Worm (Caenorhabditis elegans): ENCODE results near the gene srx-41.

Gene srx-41

DNA sequence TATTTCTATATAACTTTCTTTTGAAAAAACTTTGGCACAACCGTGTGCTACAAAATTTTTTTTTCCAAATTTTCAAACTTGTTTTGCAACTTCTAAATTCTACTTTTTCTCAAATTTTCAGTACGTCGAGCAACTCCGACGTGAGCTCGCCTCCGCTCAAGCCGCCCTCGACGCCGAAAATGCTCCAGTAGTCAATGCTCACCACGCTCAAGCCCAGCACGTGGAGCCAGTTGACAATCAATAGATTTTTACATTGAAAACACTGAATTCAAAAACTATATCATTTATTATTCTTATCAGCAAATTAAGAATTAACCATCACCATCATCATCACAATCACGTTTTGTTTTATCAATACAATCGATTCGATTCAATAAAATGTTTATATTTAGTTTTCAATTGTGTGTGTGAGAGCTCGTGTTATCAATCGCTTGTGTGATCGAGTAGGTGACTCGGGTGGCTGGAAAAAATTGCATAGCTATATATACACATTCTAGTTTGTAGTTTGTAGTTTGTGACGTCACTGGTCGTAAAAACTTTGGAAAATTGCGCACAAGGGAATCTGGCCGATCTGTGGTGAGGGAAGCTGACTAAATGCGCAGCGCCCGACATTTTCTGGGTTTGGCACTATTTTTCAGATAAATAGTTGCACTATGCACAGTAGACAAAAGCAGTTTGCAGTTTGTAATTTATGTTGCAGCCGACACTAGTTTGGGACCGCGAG lies 2.5 kb downstream of the srx-41 start (continued):
- no peak for TF ChIP-seq tbx-9 (tag; optimal IDR thresholded peaks at IDR 0.05; ENCODE audit: borderline replicate concordance)
- TF ChIP-seq die-1 (tag; optimal IDR thresholded peaks at IDR 0.05): no peak
- no peak for TF ChIP-seq efl-1 (GFP tag; optimal IDR thresholded peaks at IDR 0.05)
- TF ChIP-seq ztf-3 (GFP tag; optimal IDR thresholded peaks at IDR 0.05): no peak
- peak; percentile 57; the same call in 1 of the 2 replicates for TF ChIP-seq egl-44 (GFP tag; IDR thresholded peaks at IDR 0.05)
- no peak for TF ChIP-seq egrh-3 (GFP tag; IDR thresholded peaks at IDR 0.05)
- no peak for TF ChIP-seq lin-54 (GFP tag; optimal IDR thresholded peaks at IDR 0.05)
- TF ChIP-seq Y53F4B.3 (GFP tag; IDR thresholded peaks at IDR 0.05): no peak
- TF ChIP-seq bed-2 (GFP tag; IDR thresholded peaks at IDR 0.05): no peak
- TF ChIP-seq Y95B8A.8 (GFP tag; IDR thresholded peaks at IDR 0.05): no peak
- no peak for TF ChIP-seq T07F8.4 (tag; optimal IDR thresholded peaks at IDR 0.05)
- no peak for TF ChIP-seq sea-2 (GFP tag; IDR thresholded peaks at IDR 0.05)
- TF ChIP-seq F22D6.2 (tag; optimal IDR thresholded peaks at IDR 0.05): no peak
- TF ChIP-seq nfyb-1 (GFP tag; IDR thresholded peaks at IDR 0.05): peak; percentile 84

- TF ChIP-seq D2030.7 (GFP tag; IDR thresholded peaks at IDR 0.05): no peak
- TF ChIP-seq snpc-4 (GFP tag; optimal IDR thresholded peaks at IDR 0.05): no peak
- peak in 1 of 4 experiments; percentile 6 for TF ChIP-seq snpc-4 (tag; optimal IDR thresholded peaks at IDR 0.05)
Observed at ce11 chrV:3633041-3633440, 3.9 kb downstream of the srx-41 start, which contains the start of gene F59B1.2. Gene F59B1.2, plus strand, starts transcription at chrV:3633341.

ce11 chrV:3632249-3633030 lies 4.5 kb downstream of the srx-41 start:
- TF ChIP-seq let-607 (tag; optimal IDR thresholded peaks at IDR 0.05) (peak in 1 of 2 experiments; percentile 19), rpc-1 (optimal IDR thresholded peaks at IDR 0.05) (no peak), rpc-1 (tag; optimal IDR thresholded peaks at IDR 0.05) (no peak), F37B4.10 (GFP tag; IDR thresholded peaks at IDR 0.05) (no peak), egl-44 (GFP tag; IDR thresholded peaks at IDR 0.05) (peak; percentile 45; the same call in 1 of the 2 replicates), atf-7 (tag; optimal IDR thresholded peaks at IDR 0.05) (peak; percentile 56), ztf-22 (GFP tag; optimal IDR thresholded peaks at IDR 0.05) (peak; percentile 36), nhr-80 (tag; optimal IDR thresholded peaks at IDR 0.05) (peak; percentile 77)

ce11 chrV:3631591-3631990 lies 5.4 kb downstream of the srx-41 start, which contains the start of gene F59B1.6:
Gene F59B1.6, minus strand, starts transcription at chrV:3631691.
- TF ChIP-seq snpc-4 (GFP tag; optimal IDR thresholded peaks at IDR 0.05) (no peak), snpc-4 (tag; optimal IDR thresholded peaks at IDR 0.05) (no peak), zfh-2 (GFP tag; conservative IDR thresholded peaks at IDR 0.05) (no peak), lsl-1 (GFP tag; optimal IDR thresholded peaks at IDR 0.05) (no peak), mel-28 (tag; optimal IDR thresholded peaks at IDR 0.05; ENCODE audit: borderline replicate concordance) (no peak), F22D6.2 (tag; optimal IDR thresholded peaks at IDR 0.05) (no peak), Y56A3A.18 (GFP tag; IDR thresholded peaks at IDR 0.05) (no peak), nhr-179 (tag; optimal IDR thresholded peaks at IDR 0.05) (no peak), ceh-27 (GFP tag; optimal IDR thresholded peaks at IDR 0.05) (no peak), lin-54 (GFP tag; optimal IDR thresholded peaks at IDR 0.05) (no peak), rcor-1 (GFP tag; IDR thresholded peaks at IDR 0.05) (no peak), ztf-6 (GFP tag; IDR thresholded peaks at IDR 0.05) (no peak), F57A8.1 (GFP tag; optimal IDR thresholded peaks at IDR 0.05) (no peak), F10E7.11 (tag; optimal IDR thresholded peaks at IDR 0.05) (no peak), rpc-1 (optimal IDR thresholded peaks at IDR 0.05) (no peak), rpc-1 (tag; optimal IDR thresholded peaks at IDR 0.05) (no peak), chd-7 (tag; optimal IDR thresholded peaks at IDR 0.05) (no peak), C06A6.2 (GFP tag; conservative IDR thresholded peaks at IDR 0.05) (no peak)

All from whole organism, young adult.